Fruit fly (Drosophila melanogaster) whole organism, wandering third instar larva: Measurements from ENCODE around the gene CG12692.
A peak's percentile ranks its signal among the peaks of the same experiment; 100 is the strongest.

Source experiments
- CG32264 ChIP-seq: fragments of 200-800 bp; sonication (Bioruptor generic); optimal IDR thresholded peaks from 2 replicates; lab custom pipeline; 2016; ENCODE audit warnings: missing biosample characterization, missing genetic modification characterization
- CG9705 ChIP-seq: fragments of 200-800 bp; sonication (Bioruptor generic); optimal IDR thresholded peaks from 2 replicates; lab custom pipeline; 2018; ENCODE audit warnings: missing biosample characterization, mild to moderate bottlenecking, missing genetic modification characterization
- CrebA ChIP-seq: fragments of 200-800 bp; sonication (Bioruptor generic); optimal IDR thresholded peaks from 2 replicates; lab custom pipeline; 2016; ENCODE audit warnings: missing biosample characterization, mild to moderate bottlenecking, missing genetic modification characterization, borderline replicate concordance
- Dfd ChIP-seq: fragments of >200 bp; optimal IDR thresholded peaks from 2 replicates; lab custom pipeline; 2017; ENCODE audit warnings: missing biosample characterization, missing genetic modification characterization
- Dif ChIP-seq: fragments of 200-275, 200-300 bp; sonication (Bioruptor generic); optimal IDR thresholded peaks from 2 replicates; lab custom pipeline; 2018; ENCODE audit warnings: missing biosample characterization, missing genetic modification characterization; ENCODE audit not compliant: partially characterized antibody
- GATAd ChIP-seq: sonication (Bioruptor generic); optimal IDR thresholded peaks from 2 replicates; lab custom pipeline; 2016; ENCODE audit warnings: missing biosample characterization, missing genetic modification characterization
- HLH106 ChIP-seq: fragments of 200-800 bp; optimal IDR thresholded peaks from 3 replicates; lab custom pipeline; 2019; ENCODE audit warnings: missing biosample characterization, mild to moderate bottlenecking, missing genetic modification characterization, moderate library complexity
- Hnf4 ChIP-seq: fragments of 200-800 bp; sonication (Bioruptor generic); optimal IDR thresholded peaks from 2 replicates; lab custom pipeline; 2016; ENCODE audit warnings: missing biosample characterization, mild to moderate bottlenecking, missing genetic modification characterization
- Hr78 ChIP-seq: fragments of >200 bp; optimal IDR thresholded peaks from 2 replicates; lab custom pipeline; 2017; ENCODE audit warnings: missing biosample characterization, missing genetic modification characterization
- Hr83 ChIP-seq: fragments of 200-300 bp; sonication (Bioruptor generic); optimal IDR thresholded peaks from 2 replicates; lab custom pipeline; 2016; ENCODE audit warnings: missing biosample characterization, mild to moderate bottlenecking, missing genetic modification characterization, moderate library complexity; ENCODE audit not compliant: poor library complexity, severe bottlenecking
- Jra ChIP-seq: sonication (Bioruptor generic); optimal IDR thresholded peaks from 2 replicates; lab custom pipeline; 2016; ENCODE audit warnings: missing biosample characterization, missing genetic modification characterization
- Mio ChIP-seq: sonication (Bioruptor generic); optimal IDR thresholded peaks from 2 replicates; lab custom pipeline; 2016; ENCODE audit warnings: missing biosample characterization, missing genetic modification characterization
- Myc ChIP-seq: fragments of >200 bp; optimal IDR thresholded peaks from 2 replicates; lab custom pipeline; 2017
- N ChIP-seq: fragments of >200 bp; optimal IDR thresholded peaks from 2 replicates; lab custom pipeline; 2018; ENCODE audit warnings: missing biosample characterization, missing external identifiers, missing genetic modification characterization
- OdsH ChIP-seq: fragments of 200-800 bp; sonication (Bioruptor generic); optimal IDR thresholded peaks from 2 replicates; lab custom pipeline; 2016; ENCODE audit warnings: missing biosample characterization, mild to moderate bottlenecking, missing genetic modification characterization
- Rel ChIP-seq, 2 experiments: fragments of 200-800 bp; sonication (Bioruptor generic) in 1 of 2; optimal IDR thresholded peaks; 2 replicates in 1 of 2; 3 replicates in 1 of 2; lab custom pipeline; 2016 to 2019; ENCODE audit warnings: mild to moderate bottlenecking in 2 of 2, missing biosample characterization in 2 of 2, missing genetic modification characterization in 2 of 2, moderate library complexity in 1 of 2
- Sp1 ChIP-seq: fragments of 200-800 bp; sonication (Bioruptor generic); optimal IDR thresholded peaks from 3 replicates; lab custom pipeline; 2019; ENCODE audit warnings: missing biosample characterization, mild to moderate bottlenecking, missing genetic modification characterization, moderate library complexity
- Vsx2 ChIP-seq: fragments of 200-300, 225-300 bp; sonication (Bioruptor generic); optimal IDR thresholded peaks from 2 replicates; lab custom pipeline; 2018; ENCODE audit warnings: missing biosample characterization, missing genetic modification characterization; ENCODE audit not compliant: partially characterized antibody
- br ChIP-seq: fragments of 200-800 bp; sonication (Bioruptor generic); optimal IDR thresholded peaks from 2 replicates; lab custom pipeline; 2016; ENCODE audit warnings: missing biosample characterization, missing genetic modification characterization
- brk ChIP-seq: fragments of 200-800 bp; sonication (Bioruptor generic); optimal IDR thresholded peaks from 2 replicates; lab custom pipeline; 2016; ENCODE audit warnings: missing biosample characterization, mild to moderate bottlenecking, missing genetic modification characterization
- dl ChIP-seq, 2 experiments: fragments of 175-275, 200-275 bp in 1 of 2; fragments of 200-275 bp in 1 of 2; sonication (Bioruptor generic); optimal IDR thresholded peaks; lab custom pipeline; 2018; ENCODE audit warnings: mild to moderate bottlenecking in 2 of 2, missing biosample characterization in 2 of 2, missing genetic modification characterization in 2 of 2, moderate library complexity in 2 of 2; ENCODE audit not compliant: partially characterized antibody in 2 of 2, insufficient read depth in 1 of 2
- dmrt93B ChIP-seq: fragments of 200-800 bp; sonication (Bioruptor generic); optimal IDR thresholded peaks from 2 replicates; lab custom pipeline; 2018; ENCODE audit warnings: missing biosample characterization, mild to moderate bottlenecking, missing genetic modification characterization
- dsf ChIP-seq: sonication (Bioruptor generic); optimal IDR thresholded peaks from 2 replicates; lab custom pipeline; 2016; ENCODE audit warnings: missing biosample characterization, missing genetic modification characterization, borderline replicate concordance
- ey ChIP-seq: fragments of 200-800 bp; sonication (Bioruptor generic); optimal IDR thresholded peaks from 2 replicates; lab custom pipeline; 2016; ENCODE audit warnings: missing biosample characterization, missing genetic modification characterization
- foxo ChIP-seq, 2 experiments: fragments of 200-800 bp; sonication (Bioruptor generic); optimal IDR thresholded peaks; 2 replicates in 1 of 2; 3 replicates in 1 of 2; lab custom pipeline; 2016 to 2017; ENCODE audit warnings: missing biosample characterization in 2 of 2, missing genetic modification characterization in 2 of 2
- fru ChIP-seq: fragments of 200-800 bp; sonication (Bioruptor generic); optimal IDR thresholded peaks from 3 replicates; lab custom pipeline; 2016; ENCODE audit warnings: missing biosample characterization, mild to moderate bottlenecking, missing genetic modification characterization
- h ChIP-seq: fragments of 200-800 bp; sonication (Bioruptor generic); optimal IDR thresholded peaks from 3 replicates; lab custom pipeline; 2016; ENCODE audit warnings: missing biosample characterization, mild to moderate bottlenecking, missing genetic modification characterization
- lola ChIP-seq: fragments of >200 bp; optimal IDR thresholded peaks from 2 replicates; lab custom pipeline; 2017; ENCODE audit warnings: missing biosample characterization, missing genetic modification characterization
- pan ChIP-seq: fragments of >200 bp; optimal IDR thresholded peaks from 2 replicates; lab custom pipeline; 2017
- psq ChIP-seq: fragments of 200-800 bp; sonication (Bioruptor generic); optimal IDR thresholded peaks from 3 replicates; lab custom pipeline; 2017; ENCODE audit warnings: missing biosample characterization, mild to moderate bottlenecking, missing genetic modification characterization, moderate library complexity
- rgr ChIP-seq: fragments of 200-800 bp; sonication (Bioruptor generic); optimal IDR thresholded peaks from 3 replicates; lab custom pipeline; 2016; ENCODE audit warnings: missing biosample characterization, mild to moderate bottlenecking, missing genetic modification characterization
- tai ChIP-seq: sonication (Bioruptor generic); optimal IDR thresholded peaks from 2 replicates; lab custom pipeline; 2016; ENCODE audit warnings: missing biosample characterization, missing genetic modification characterization
- usp ChIP-seq: fragments of >200 bp; optimal IDR thresholded peaks from 2 replicates; lab custom pipeline; 2017; ENCODE audit warnings: missing biosample characterization, missing genetic modification characterization
- woc ChIP-seq: sonication (Bioruptor generic); optimal IDR thresholded peaks from 2 replicates; lab custom pipeline; 2016; ENCODE audit warnings: missing biosample characterization, mild to moderate bottlenecking, missing genetic modification characterization

CG12692 gene

dm6 chrX:4273499-4273898 lies 28.6 kb downstream of the CG12692 start:
- TF ChIP-seq GATAd (GFP tag; lab: Kevin White, UChicago) (no peak), ey (GFP tag; lab: Kevin White, UChicago) (no peak), pan (lab: Kevin White, UChicago) (no peak), br (GFP tag; lab: Kevin White, UChicago) (no peak), Sp1 (GFP tag; lab: Kevin White, UChicago) (no peak)
- TF ChIP-seq, all 38 proteins: peak for 0

- TF ChIP-seq Myc (lab: Kevin White, UChicago) (no peak), N (no peak), Jra (GFP tag; lab: Kevin White, UChicago) (no peak)
These were observed 33.7 kb downstream of the CG12692 start, which contains the start of gene CG15572 for dm6 chrX:4268401-4268800. Gene CG15572 (plus strand): TSS chrX:4268701.

- TF ChIP-seq psq (no peak), rgr (no peak), fru (GFP tag; lab: Kevin White, UChicago) (no peak), dl (GFP tag; optimal IDR thresholded peaks at IDR 0.05; lab: Kevin White, UChicago; ENCODE audit: insufficient read depth in 1 of 2, partially characterized antibody in 2 of 2) (no peak), foxo (GFP tag; optimal IDR thresholded peaks at IDR 0.05; lab: Kevin White, UChicago) (no peak), Mio (GFP tag; lab: Kevin White, UChicago) (no peak), Rel (GFP tag; optimal IDR thresholded peaks at IDR 0.05; lab: Kevin White, UChicago) (no peak), Rel (tag; optimal IDR thresholded peaks at IDR 0.05; lab: Kevin White, UChicago) (no peak), Vsx2 (no peak), Hr78 (no peak), dsf (GFP tag; lab: Kevin White, UChicago) (no peak), HLH106 (tag; lab: Kevin White, UChicago) (no peak), usp (GFP tag; lab: Kevin White, UChicago) (no peak)
- TF ChIP-seq, all 38 proteins: peak for 0
These were observed 36.3 kb downstream of the CG12692 start, which contains the start of gene CG12691 for dm6 chrX:4265797-4266196. Gene CG12691 (plus strand): TSS chrX:4266097.

- TF ChIP-seq HLH106 (tag; lab: Kevin White, UChicago) = no peak
- no peak for TF ChIP-seq GATAd (GFP tag; lab: Kevin White, UChicago)
- no peak for TF ChIP-seq CG32264 (GFP tag; lab: Kevin White, UChicago)
- no peak for TF ChIP-seq OdsH (GFP tag; lab: Kevin White, UChicago)
- TF ChIP-seq usp (GFP tag; lab: Kevin White, UChicago) = no peak
- TF ChIP-seq ey (GFP tag; lab: Kevin White, UChicago) = no peak
- no peak for TF ChIP-seq CG9705 (GFP tag; lab: Kevin White, UChicago)
- TF ChIP-seq Myc (lab: Kevin White, UChicago) = no peak
- no peak for TF ChIP-seq Hnf4
- no peak for TF ChIP-seq fru (GFP tag; lab: Kevin White, UChicago)
- TF ChIP-seq Hr83 = no peak
- no peak for TF ChIP-seq Dfd
- TF ChIP-seq psq = no peak
- no peak for TF ChIP-seq brk (GFP tag; lab: Kevin White, UChicago)
- TF ChIP-seq CrebA (GFP tag; lab: Kevin White, UChicago) = no peak
- TF ChIP-seq lola = no peak
- TF ChIP-seq Rel (GFP tag; optimal IDR thresholded peaks at IDR 0.05; lab: Kevin White, UChicago) = no peak
- TF ChIP-seq Rel (tag; optimal IDR thresholded peaks at IDR 0.05; lab: Kevin White, UChicago) = no peak
These were observed 36.8 kb downstream of the CG12692 start for dm6 chrX:4265327-4265726.

dm6 chrX:4264319-4264718 lies 37.8 kb downstream of the CG12692 start:
- TF ChIP-seq CG32264 (GFP tag; lab: Kevin White, UChicago) = no peak

- TF ChIP-seq lola (no peak), brk (GFP tag; lab: Kevin White, UChicago) (no peak), HLH106 (tag; lab: Kevin White, UChicago) (peak; percentile 42), Dif (GFP tag; lab: Kevin White, UChicago) (no peak), h (GFP tag; lab: Kevin White, UChicago) (peak; percentile 32), woc (GFP tag; lab: Kevin White, UChicago) (peak; percentile 3), Vsx2 (no peak), rgr (peak; percentile 32), ey (GFP tag; lab: Kevin White, UChicago) (peak; percentile 40), CG9705 (GFP tag; lab: Kevin White, UChicago) (no peak), foxo (GFP tag; optimal IDR thresholded peaks at IDR 0.05; lab: Kevin White, UChicago) (peak in 1 of 2 experiments; percentile 46), br (GFP tag; lab: Kevin White, UChicago) (peak; percentile 15), Dfd (no peak), Sp1 (GFP tag; lab: Kevin White, UChicago) (peak; percentile 29), CrebA (GFP tag; lab: Kevin White, UChicago) (no peak), dmrt93B (no peak), fru (GFP tag; lab: Kevin White, UChicago) (peak; percentile 46), CG32264 (GFP tag; lab: Kevin White, UChicago) (no peak), OdsH (GFP tag; lab: Kevin White, UChicago) (peak; percentile 26), tai (GFP tag; lab: Kevin White, UChicago) (no peak)
These were observed 39.5 kb downstream of the CG12692 start for dm6 chrX:4262661-4263060.
